Fruit fly (Drosophila melanogaster) Kc167 (cell line): ENCODE measurements around the gene Pde9.

Experiments used
- Myc ChIP-seq: fragments of >200 bp; optimal IDR thresholded peaks from 2 replicates; lab custom pipeline; 2017; ENCODE audit warnings: missing external identifiers
- Sin3A ChIP-seq: fragments of >200 bp; optimal IDR thresholded peaks from 2 replicates; lab custom pipeline; 2018; ENCODE audit warnings: missing external identifiers
- h ChIP-seq: fragments of >200 bp; optimal IDR thresholded peaks from 3 replicates; lab custom pipeline; 2018; ENCODE audit warnings: missing external identifiers
- insv ChIP-seq: fragments of >200 bp; optimal IDR thresholded peaks from 3 replicates; lab custom pipeline; 2018; ENCODE audit warnings: missing external identifiers
- psq ChIP-seq: fragments of >200 bp; optimal IDR thresholded peaks from 2 replicates; lab custom pipeline; 2017; ENCODE audit warnings: missing external identifiers
- ttk ChIP-seq: sonication (Bioruptor generic); optimal IDR thresholded peaks from 2 replicates; lab custom pipeline; 2017; ENCODE audit warnings: missing external identifiers

- TF ChIP-seq psq (lab: Kevin White, UChicago) (no peak), Myc (lab: Kevin White, UChicago) (no peak), ttk (lab: Kevin White, UChicago) (no peak), Sin3A (lab: Kevin White, UChicago) (no peak), h (lab: Kevin White, UChicago) (no peak), insv (lab: Kevin White, UChicago) (no peak)
Observed at dm6 chrX:12756374-12756721, 140.8 kb downstream of the Pde9 start.
